Fruit fly (Drosophila melanogaster) whole organism, embryonic: ENCODE data around the gene Prx5.

Source experiments
- Aef1 ChIP-seq: fragments of 200-800 bp; sonication (Bioruptor generic); IDR thresholded peaks from 3 replicates; pipeline ENCODE4 v1.3.6; 2022; ENCODE audit warnings: missing biosample characterization, missing genetic modification characterization
- Atf6 ChIP-seq: fragments of 200-800 bp; sonication (Bioruptor generic); IDR thresholded peaks from 2 replicates; pipeline ENCODE4 v1.3.6; 2022; ENCODE audit warnings: missing biosample characterization, missing genetic modification characterization
- BEAF-32 ChIP-seq: fragments of 200-800 bp; sonication (Bioruptor generic); optimal IDR thresholded peaks from 3 replicates; lab custom pipeline; 2017; ENCODE audit warnings: missing biosample characterization, missing genetic modification characterization, mild to moderate bottlenecking, moderate library complexity, missing genetic modification reagents
- C15 ChIP-seq: fragments of 200-800 bp; sonication (Bioruptor generic); IDR thresholded peaks from 3 replicates; pipeline ENCODE4 v1.3.6; 2022; ENCODE audit warnings: missing biosample characterization, missing genetic modification characterization
- CG10366 ChIP-seq: fragments of 200-800 bp; sonication (Bioruptor generic); IDR thresholded peaks from 2 replicates; pipeline ENCODE4 v1.3.6; 2022; ENCODE audit warnings: missing biosample characterization, missing genetic modification characterization
- CG11560 ChIP-seq: fragments of 200-800 bp; sonication (Bioruptor generic); IDR thresholded peaks from 3 replicates; pipeline ENCODE4 v1.3.6; 2022; ENCODE audit warnings: missing biosample characterization, missing genetic modification characterization
- CG12071 ChIP-seq: fragments of 200-800 bp; sonication (Bioruptor generic); optimal IDR thresholded peaks from 3 replicates; lab custom pipeline; 2018; ENCODE audit warnings: missing biosample characterization, mild to moderate bottlenecking, missing genetic modification characterization
- CG12155 ChIP-seq: fragments of 200-800 bp; sonication (Bioruptor generic); optimal IDR thresholded peaks from 3 replicates; lab custom pipeline; 2016; ENCODE audit warnings: missing biosample characterization, missing genetic modification characterization
- CG12219 ChIP-seq: fragments of 200-800 bp; sonication (Bioruptor generic); optimal IDR thresholded peaks from 3 replicates; lab custom pipeline; 2018; ENCODE audit warnings: missing biosample characterization, mild to moderate bottlenecking, missing genetic modification characterization
- CG12659 ChIP-seq: fragments of 200-800 bp; sonication (Bioruptor generic); optimal IDR thresholded peaks from 3 replicates; lab custom pipeline; 2017; ENCODE audit warnings: mild to moderate bottlenecking, missing biosample characterization, missing genetic modification reagents, missing genetic modification characterization
- CG12744 ChIP-seq: fragments of 200-800 bp; sonication (Bioruptor generic); optimal IDR thresholded peaks from 2 replicates; lab custom pipeline; 2016; ENCODE audit warnings: missing biosample characterization, missing genetic modification characterization
- CG13775 ChIP-seq: fragments of 200-800 bp; sonication (Bioruptor generic); optimal IDR thresholded peaks from 3 replicates; lab custom pipeline; 2017; ENCODE audit warnings: missing biosample characterization, mild to moderate bottlenecking, missing genetic modification characterization
- CG14860 ChIP-seq: fragments of 200-800 bp; sonication (Bioruptor generic); IDR thresholded peaks from 3 replicates; pipeline ENCODE4 v1.3.6; 2022; ENCODE audit warnings: missing biosample characterization, missing genetic modification characterization; ENCODE audit not compliant: partially characterized antibody
- CG15269 ChIP-seq: fragments of 200-800 bp; sonication (Bioruptor generic); optimal IDR thresholded peaks from 2 replicates; lab custom pipeline; 2018; ENCODE audit warnings: missing biosample characterization, mild to moderate bottlenecking, missing genetic modification characterization, moderate library complexity
- CG1647 ChIP-seq: fragments of 200-800 bp; sonication (Bioruptor generic); optimal IDR thresholded peaks from 3 replicates; lab custom pipeline; 2016; ENCODE audit warnings: missing biosample characterization, missing genetic modification characterization
- CG17912 ChIP-seq: fragments of 200-800 bp; sonication (Bioruptor generic); optimal IDR thresholded peaks from 2 replicates; lab custom pipeline; 2018; ENCODE audit warnings: missing biosample characterization, mild to moderate bottlenecking, missing genetic modification characterization
- CG2120 ChIP-seq: fragments of 200-800 bp; sonication (Bioruptor generic); optimal IDR thresholded peaks from 3 replicates; lab custom pipeline; 2016; ENCODE audit warnings: missing biosample characterization, missing genetic modification characterization
- CG2712 ChIP-seq: fragments of 200-800 bp; optimal IDR thresholded peaks from 3 replicates; lab custom pipeline; 2019; ENCODE audit warnings: missing biosample characterization, mild to moderate bottlenecking, missing genetic modification characterization, moderate library complexity
- CG2875 ChIP-seq: fragments of 200-800 bp; sonication (Bioruptor generic); optimal IDR thresholded peaks from 2 replicates; lab custom pipeline; 2017; ENCODE audit warnings: missing biosample characterization, mild to moderate bottlenecking, missing genetic modification characterization, missing genetic modification reagents
- CG32767 ChIP-seq: fragments of 200-800 bp; sonication (Bioruptor generic); IDR thresholded peaks from 2 replicates; pipeline ENCODE4 v1.3.6; 2022; ENCODE audit warnings: missing biosample characterization, missing genetic modification characterization
- CG4360 ChIP-seq: fragments of 200-800 bp; sonication (Bioruptor generic); IDR thresholded peaks from 2 replicates; pipeline ENCODE4 v1.3.6; 2022; ENCODE audit warnings: missing biosample characterization, missing genetic modification characterization
- CG4707 ChIP-seq: fragments of 200-800 bp; sonication (Bioruptor generic); optimal IDR thresholded peaks from 2 replicates; lab custom pipeline; 2018; ENCODE audit warnings: missing biosample characterization, mild to moderate bottlenecking, missing genetic modification characterization, moderate library complexity
- CG7786 ChIP-seq: fragments of 200-800 bp; sonication (Bioruptor generic); optimal IDR thresholded peaks from 2 replicates; lab custom pipeline; 2016; ENCODE audit warnings: missing biosample characterization, missing genetic modification characterization
- CG8089 ChIP-seq: fragments of 200-800 bp; sonication (Bioruptor generic); optimal IDR thresholded peaks from 3 replicates; lab custom pipeline; 2016; ENCODE audit warnings: missing biosample characterization, missing genetic modification characterization
- CG8478 ChIP-seq: fragments of >200 bp; optimal IDR thresholded peaks from 2 replicates; lab custom pipeline; 2018
- CG9437 ChIP-seq: fragments of 200-800 bp; sonication (Bioruptor generic); optimal IDR thresholded peaks from 2 replicates; lab custom pipeline; 2018; ENCODE audit warnings: missing biosample characterization, mild to moderate bottlenecking, missing genetic modification characterization
- D19B ChIP-seq: fragments of 200-800 bp; sonication (Bioruptor generic); optimal IDR thresholded peaks from 2 replicates; lab custom pipeline; 2017; ENCODE audit warnings: missing biosample characterization, mild to moderate bottlenecking, missing genetic modification characterization
- Dip3 ChIP-seq: fragments of 200-800 bp; sonication (Bioruptor generic); optimal IDR thresholded peaks from 3 replicates; lab custom pipeline; 2016; ENCODE audit warnings: missing biosample characterization, missing genetic modification characterization
- Dll ChIP-seq: fragments of 200-800 bp; sonication (Bioruptor generic); IDR thresholded peaks from 4 replicates; pipeline ENCODE4 v1.3.6; 2022; ENCODE audit warnings: missing biosample characterization, missing genetic modification characterization; ENCODE audit not compliant: partially characterized antibody
- Doc2 ChIP-seq: fragments of 200-800 bp; sonication (Bioruptor generic); IDR thresholded peaks from 2 replicates; pipeline ENCODE4 v1.3.6; 2022; ENCODE audit warnings: missing biosample characterization, missing genetic modification characterization
- Dref ChIP-seq: fragments of 200-800 bp; sonication (Bioruptor generic); IDR thresholded peaks from 2 replicates; pipeline ENCODE4 v1.3.6; 2022; ENCODE audit warnings: missing biosample characterization, missing genetic modification characterization
- Hr3 ChIP-seq: fragments of 200-800 bp; sonication (Bioruptor generic); optimal IDR thresholded peaks from 3 replicates; lab custom pipeline; 2016; ENCODE audit warnings: missing biosample characterization, missing genetic modification characterization
- Med ChIP-seq: fragments of 200-800 bp; sonication (Bioruptor generic); peaks from one replicate; lab custom pipeline; 2016; ENCODE audit warnings: missing biosample characterization, missing genetic modification characterization, mild to moderate bottlenecking, inconsistent platforms, moderate library complexity
- Optix ChIP-seq: fragments of 200-800 bp; sonication (Bioruptor generic); IDR thresholded peaks from 3 replicates; pipeline ENCODE4 v1.3.6; 2022; ENCODE audit warnings: missing biosample characterization, missing genetic modification characterization
- PHDP ChIP-seq: fragments of 200-800 bp; sonication (Bioruptor generic); optimal IDR thresholded peaks from 3 replicates; lab custom pipeline; 2018; ENCODE audit warnings: missing biosample characterization, mild to moderate bottlenecking, missing genetic modification characterization, moderate library complexity
- Sox100B ChIP-seq: fragments of 200-800 bp; sonication (Bioruptor generic); optimal IDR thresholded peaks from 3 replicates; lab custom pipeline; 2018; ENCODE audit warnings: missing biosample characterization, mild to moderate bottlenecking, missing genetic modification characterization
- Trl ChIP-seq, 3 experiments: fragments of >200 bp in 2 of 3; fragments of 200-800 bp in 1 of 3; sonication (Bioruptor generic) in 1 of 3; optimal IDR thresholded peaks; 2 replicates in 1 of 3; 3 replicates in 2 of 3; lab custom pipeline; 2016 to 2017; ENCODE audit warnings: missing biosample characterization in 1 of 3, missing genetic modification characterization in 1 of 3
- Usf ChIP-seq: fragments of 200-800 bp; sonication (Bioruptor generic); optimal IDR thresholded peaks from 2 replicates; lab custom pipeline; 2017; ENCODE audit warnings: missing genotype, missing biosample characterization, missing genetic modification characterization
- Xrp1 ChIP-seq: fragments of 200-800 bp; sonication (Bioruptor generic); IDR thresholded peaks from 2 replicates; pipeline ENCODE4 v1.3.6; 2022; ENCODE audit warnings: missing biosample characterization, missing genetic modification characterization
- ewg ChIP-seq: fragments of 200-800 bp; sonication (Bioruptor generic); optimal IDR thresholded peaks from 3 replicates; lab custom pipeline; 2017; ENCODE audit warnings: mild to moderate bottlenecking, missing biosample characterization, missing genetic modification reagents, missing genetic modification characterization
- fru ChIP-seq: fragments of >200 bp; optimal IDR thresholded peaks from 2 replicates; lab custom pipeline; 2017
- her ChIP-seq: fragments of 200-800 bp; sonication (Bioruptor generic); optimal IDR thresholded peaks from 2 replicates; lab custom pipeline; 2016; ENCODE audit warnings: missing biosample characterization, missing genetic modification characterization
- kah ChIP-seq: fragments of 200-800 bp; sonication (Bioruptor generic); optimal IDR thresholded peaks from 2 replicates; lab custom pipeline; 2018; ENCODE audit warnings: missing biosample characterization, mild to moderate bottlenecking, missing genetic modification characterization
- nmo ChIP-seq: fragments of 200-800 bp; sonication (Bioruptor generic); optimal IDR thresholded peaks from 2 replicates; lab custom pipeline; 2018; ENCODE audit warnings: missing biosample characterization, mild to moderate bottlenecking, missing genetic modification characterization, moderate library complexity
- p53 ChIP-seq: fragments of 200-800 bp; sonication (Bioruptor generic); optimal IDR thresholded peaks from 2 replicates; lab custom pipeline; 2016; ENCODE audit warnings: missing biosample characterization, missing genetic modification characterization
- psq ChIP-seq: fragments of 200-800 bp; sonication (Bioruptor generic); optimal IDR thresholded peaks from 2 replicates; lab custom pipeline; 2017; ENCODE audit warnings: missing biosample characterization, missing genetic modification characterization
- pum ChIP-seq: fragments of 200-800 bp; sonication (Bioruptor generic); optimal IDR thresholded peaks from 2 replicates; lab custom pipeline; 2016; ENCODE audit warnings: missing biosample characterization, missing genetic modification characterization
- seq ChIP-seq: fragments of 200-800 bp; sonication (Bioruptor generic); IDR thresholded peaks from 2 replicates; pipeline ENCODE4 v1.3.6; 2022; ENCODE audit warnings: missing biosample characterization, missing genetic modification characterization
- slou ChIP-seq: fragments of 200-800 bp; sonication (Bioruptor generic); optimal IDR thresholded peaks from 3 replicates; lab custom pipeline; 2016; ENCODE audit warnings: missing biosample characterization, missing genetic modification characterization
- sob ChIP-seq: fragments of 200-800 bp; sonication (Bioruptor generic); IDR thresholded peaks from 2 replicates; pipeline ENCODE4 v1.3.6; 2022; ENCODE audit warnings: missing biosample characterization, missing genetic modification characterization
- sqz ChIP-seq: fragments of 200-800 bp; sonication (Bioruptor generic); optimal IDR thresholded peaks from 3 replicates; lab custom pipeline; 2018; ENCODE audit warnings: missing biosample characterization, mild to moderate bottlenecking, missing genetic modification characterization
- vvl ChIP-seq: fragments of 200-800 bp; sonication (Bioruptor generic); IDR thresholded peaks from 2 replicates; pipeline ENCODE4 v1.3.6; 2022; ENCODE audit warnings: missing biosample characterization, missing genetic modification characterization
- zf30C ChIP-seq: fragments of 200-800 bp; sonication (Bioruptor generic); optimal IDR thresholded peaks from 3 replicates; lab custom pipeline; 2018; ENCODE audit warnings: missing biosample characterization, mild to moderate bottlenecking, missing genetic modification characterization

Prx5 gene

dm6 chr3R:18188702-18189125, 21.6 kb upstream of the Prx5 start, which contains the start of the genes CG12321 and MED17 (continued):
- TF ChIP-seq seq (GFP tag; lab: Robert Waterston, UW) (peak; percentile 75), Trl (optimal IDR thresholded peaks at IDR 0.05; lab: Kevin White, UChicago) (no peak), Trl (GFP tag; optimal IDR thresholded peaks at IDR 0.05; lab: Kevin White, UChicago) (peak; percentile 19), Sox100B (GFP tag; lab: Kevin White, UChicago) (peak; percentile 88), Optix (peak; percentile 57; the same call in 1 of the 3 replicates), Usf (GFP tag; lab: Kevin White, UChicago) (peak; percentile 85), vvl (GFP tag; lab: Robert Waterston, UW) (peak; percentile 90), CG2120 (peak; percentile 91), Doc2 (0 out of 2 replicates have a peak, but pooled peaks have one; percentile 57), Med (GFP tag; lab: Kevin White, UChicago) (peak; percentile 92), CG8089 (GFP tag; lab: Kevin White, UChicago) (peak; percentile 40), Hr3 (GFP tag; lab: Kevin White, UChicago) (peak; percentile 96), CG10366 (GFP tag; lab: Robert Waterston, UW) (peak; percentile 82), zf30C (GFP tag; lab: Kevin White, UChicago) (no peak), D19B (peak; percentile 78), nmo (peak; percentile 94), ewg (GFP tag; lab: Kevin White, UChicago) (peak; percentile 82), CG4360 (GFP tag; lab: Robert Waterston, UW) (no peak), Xrp1 (peak; percentile 92), CG14860 (no peak), CG7786 (GFP tag; lab: Kevin White, UChicago) (peak; percentile 56), CG12071 (no peak), slou (GFP tag; lab: Kevin White, UChicago) (peak; percentile 82), Atf6 (peak; percentile 82), CG13775 (GFP tag; lab: Kevin White, UChicago) (peak; percentile 94), CG17912 (GFP tag; lab: Kevin White, UChicago) (peak; percentile 43), psq (GFP tag; lab: Kevin White, UChicago) (peak; percentile 79), C15 (GFP tag; lab: Robert Waterston, UW) (peak; percentile 74; the same call in 2 of the 3 replicates), sob (peak; percentile 97), PHDP (peak; percentile 88), CG12744 (GFP tag; lab: Kevin White, UChicago) (peak; percentile 49), kah (peak; percentile 37), BEAF-32 (GFP tag; lab: Kevin White, UChicago) (peak; percentile 64), pum (GFP tag; lab: Kevin White, UChicago) (peak; percentile 31), Dref (GFP tag; lab: Robert Waterston, UW) (peak; percentile 76), CG9437 (GFP tag; lab: Kevin White, UChicago) (peak; percentile 86), CG2875 (GFP tag; lab: Kevin White, UChicago) (peak; percentile 79), CG12219 (peak; percentile 8), CG15269 (tag; lab: Kevin White, UChicago) (peak; percentile 89), fru (no peak)

dm6 chr3R:18185385-18185784, 18.3 kb upstream of the Prx5 start, which contains the start of the genes Arp5 and CG7208:
TSS of gene Arp5 (plus strand) at chr3R:18185498.
TSS of gene CG7208 (minus strand) at chr3R:18185715.
- TF ChIP-seq her (peak; percentile 8), CG12659 (peak; percentile 86), Dll (GFP tag; lab: Robert Waterston, UW) (peak; percentile 46; the same call in 1 of the 4 replicates), CG1647 (GFP tag; lab: Kevin White, UChicago) (peak; percentile 51), Dip3 (GFP tag; lab: Kevin White, UChicago) (peak; percentile 70), CG2875 (GFP tag; lab: Kevin White, UChicago) (no peak), CG12155 (GFP tag; lab: Kevin White, UChicago) (peak; percentile 73), CG17912 (GFP tag; lab: Kevin White, UChicago) (no peak), Aef1 (GFP tag; lab: Robert Waterston, UW) (peak; percentile 44), p53 (no peak), CG4707 (GFP tag; lab: Kevin White, UChicago) (no peak), CG8478 (lab: Kevin White, UChicago) (no peak), CG32767 (GFP tag; lab: Robert Waterston, UW) (0 out of 2 replicates have a peak, but pooled peaks have one; percentile 21), sqz (GFP tag; lab: Kevin White, UChicago) (no peak), Doc2 (no peak), CG9437 (GFP tag; lab: Kevin White, UChicago) (peak; percentile 67), CG2712 (peak; percentile 68), CG11560 (no peak; the same call in 2 of the 3 replicates)
